Worm (Caenorhabditis elegans) whole organism, L2 larva: Measurements from ENCODE around the gene srj-22.

ENCODE experiments used
- ceh-82 ChIP-seq: fragments of 150-350 bp; optimal IDR thresholded peaks from 2 replicates; lab custom pipeline; 2014; ENCODE audit warnings: missing biosample characterization, missing genetic modification characterization
- egl-27 ChIP-seq: sonication (generic microtip); optimal IDR thresholded peaks from 3 replicates; lab custom pipeline; 2017; ENCODE audit warnings: missing biosample characterization, missing genetic modification reagents, missing genetic modification characterization
- lin-11 ChIP-seq: fragments of 150-350 bp; sonication (generic microtip); optimal IDR thresholded peaks from 2 replicates; lab custom pipeline; 2014; ENCODE audit warnings: missing biosample characterization, missing genetic modification characterization, inconsistent platforms, mixed read lengths
- nhr-77 ChIP-seq: fragments of 150-350 bp; optimal IDR thresholded peaks from 2 replicates; lab custom pipeline; 2014; ENCODE audit warnings: missing biosample characterization, missing genetic modification characterization
- zag-1 ChIP-seq: fragments of 150-350 bp; optimal IDR thresholded peaks from 2 replicates; lab custom pipeline; 2014; ENCODE audit warnings: missing biosample characterization, missing genetic modification characterization

DNA sequence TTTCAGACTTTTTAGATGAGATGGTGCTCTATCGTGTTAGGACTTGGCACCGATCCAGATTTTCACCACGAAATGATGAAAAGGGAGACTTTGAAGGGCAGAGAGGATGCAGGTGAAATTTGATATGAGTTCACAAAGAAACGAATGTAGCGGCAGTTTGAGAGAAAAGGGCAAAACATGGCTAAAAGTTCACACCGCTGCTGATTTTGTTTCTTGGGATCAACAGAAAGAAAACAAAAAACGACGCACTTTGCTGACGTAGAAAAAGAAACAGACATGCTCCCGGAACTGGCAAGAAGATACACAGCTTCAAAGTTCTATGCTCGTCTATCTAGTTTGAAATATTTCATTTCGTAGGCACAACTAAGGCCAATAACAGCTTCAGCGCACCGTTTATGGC is 20.0 kb downstream of the srj-22 start:
- TF ChIP-seq ceh-82 (tag; lab: Kevin White, UChicago) = no peak
- TF ChIP-seq nhr-77 = no peak
- TF ChIP-seq egl-27 (tag; lab: Kevin White, UChicago) = no peak
- TF ChIP-seq zag-1 (tag; lab: Kevin White, UChicago) = no peak
- TF ChIP-seq lin-11 (tag; lab: Kevin White, UChicago) = no peak
